Fruit fly (Drosophila melanogaster) whole organism, embryonic: ENCODE data around the gene Vdup1.

Experiments used
- B-H1 ChIP-seq: fragments of 200-800 bp; sonication (Bioruptor generic); IDR thresholded peaks from 3 replicates; pipeline ENCODE4 v1.3.6; 2022; ENCODE audit warnings: missing biosample characterization, missing genetic modification characterization
- Blimp-1 ChIP-seq: fragments of 200-800 bp; sonication (Bioruptor generic); optimal IDR thresholded peaks from 3 replicates; lab custom pipeline; 2018; ENCODE audit warnings: missing biosample characterization, missing genetic modification characterization, mild to moderate bottlenecking, moderate library complexity, missing genetic modification reagents
- CG10267 ChIP-seq: fragments of 200-800 bp; sonication (Bioruptor generic); optimal IDR thresholded peaks from 2 replicates; lab custom pipeline; 2018; ENCODE audit warnings: missing biosample characterization, mild to moderate bottlenecking, missing genetic modification characterization, moderate library complexity
- CG10565 ChIP-seq: fragments of 200-800 bp; sonication (Bioruptor generic); optimal IDR thresholded peaks from 3 replicates; lab custom pipeline; 2016; ENCODE audit warnings: missing biosample characterization, mild to moderate bottlenecking, missing genetic modification characterization
- CG12104 ChIP-seq: fragments of 200-800 bp; sonication (Bioruptor generic); optimal IDR thresholded peaks from 3 replicates; lab custom pipeline; 2016; ENCODE audit warnings: missing biosample characterization, missing genetic modification characterization
- CG12155 ChIP-seq: fragments of 200-800 bp; sonication (Bioruptor generic); optimal IDR thresholded peaks from 3 replicates; lab custom pipeline; 2016; ENCODE audit warnings: missing biosample characterization, missing genetic modification characterization
- CG17328 ChIP-seq: fragments of 200-800 bp; sonication (Bioruptor generic); IDR thresholded peaks from 2 replicates; pipeline ENCODE4 v1.3.6; 2022; ENCODE audit warnings: missing biosample characterization, missing genetic modification characterization
- CG17359 ChIP-seq: fragments of 200-800 bp; sonication (Bioruptor generic); optimal IDR thresholded peaks from 3 replicates; lab custom pipeline; 2018; ENCODE audit warnings: missing biosample characterization, mild to moderate bottlenecking, missing genetic modification characterization, moderate library complexity
- CG17829 ChIP-seq: fragments of 200-800 bp; optimal IDR thresholded peaks from 2 replicates; lab custom pipeline; 2019; ENCODE audit warnings: missing biosample characterization, mild to moderate bottlenecking, missing genetic modification characterization, moderate library complexity
- CG2875 ChIP-seq: fragments of 200-800 bp; sonication (Bioruptor generic); optimal IDR thresholded peaks from 2 replicates; lab custom pipeline; 2017; ENCODE audit warnings: missing biosample characterization, mild to moderate bottlenecking, missing genetic modification characterization, missing genetic modification reagents
- CG2889 ChIP-seq: fragments of 200-800 bp; sonication (Bioruptor generic); IDR thresholded peaks from 3 replicates; pipeline ENCODE4 v1.3.6; 2022; ENCODE audit warnings: missing biosample characterization, missing genetic modification characterization
- CG30020 ChIP-seq: fragments of 200-800 bp; optimal IDR thresholded peaks from 2 replicates; lab custom pipeline; 2019; ENCODE audit warnings: missing biosample characterization, mild to moderate bottlenecking, missing genetic modification characterization, moderate library complexity
- CG31388 ChIP-seq: fragments of 200-800 bp; sonication (Bioruptor generic); optimal IDR thresholded peaks from 2 replicates; lab custom pipeline; 2016; ENCODE audit warnings: missing biosample characterization, missing genetic modification characterization
- CG33557 ChIP-seq: fragments of 200-800 bp; sonication (Bioruptor generic); optimal IDR thresholded peaks from 2 replicates; lab custom pipeline; 2019; ENCODE audit warnings: missing biosample characterization, mild to moderate bottlenecking, missing genetic modification characterization, moderate library complexity
- CG6654 ChIP-seq: fragments of 200-800 bp; sonication (Bioruptor generic); optimal IDR thresholded peaks from 2 replicates; lab custom pipeline; 2017; ENCODE audit warnings: missing biosample characterization, mild to moderate bottlenecking, missing genetic modification characterization
- CG8359 ChIP-seq: fragments of 200-800 bp; sonication (Bioruptor generic); optimal IDR thresholded peaks from 2 replicates; lab custom pipeline; 2017; ENCODE audit warnings: missing biosample characterization, mild to moderate bottlenecking, missing genetic modification characterization, borderline replicate concordance
- Dfd ChIP-seq, 2 experiments: fragments of >200 bp; optimal IDR thresholded peaks; 2 replicates each; lab custom pipeline; 2017; ENCODE audit warnings: missing biosample characterization in 2 of 2, missing genetic modification characterization in 2 of 2
- Ets97D ChIP-seq: fragments of 200-800 bp; sonication (Bioruptor generic); optimal IDR thresholded peaks from 3 replicates; lab custom pipeline; 2016; ENCODE audit warnings: missing biosample characterization, missing genetic modification characterization
- Hand ChIP-seq: fragments of 200-800 bp; sonication (Bioruptor generic); optimal IDR thresholded peaks from 2 replicates; lab custom pipeline; 2017; ENCODE audit warnings: mild to moderate bottlenecking, missing biosample characterization, missing genetic modification reagents, missing genetic modification characterization
- HmgZ ChIP-seq: fragments of 200-800 bp; sonication (Bioruptor generic); optimal IDR thresholded peaks from 2 replicates; lab custom pipeline; 2018; ENCODE audit warnings: missing biosample characterization, mild to moderate bottlenecking, missing genetic modification characterization
- Lhr ChIP-seq: fragments of 200-800 bp; sonication (Bioruptor generic); optimal IDR thresholded peaks from 3 replicates; lab custom pipeline; 2017; ENCODE audit warnings: mild to moderate bottlenecking, missing biosample characterization, missing genetic modification reagents, missing genetic modification characterization
- Lpt ChIP-seq: fragments of >200 bp; optimal IDR thresholded peaks from 2 replicates; lab custom pipeline; 2018; ENCODE audit warnings: missing biosample characterization, missing genetic modification characterization
- MTF-1 ChIP-seq: fragments of 200-800 bp; sonication (Bioruptor generic); optimal IDR thresholded peaks from 2 replicates; lab custom pipeline; 2018; ENCODE audit warnings: missing biosample characterization, mild to moderate bottlenecking, missing genetic modification characterization, borderline replicate concordance
- NC2α ChIP-seq: fragments of 200-800 bp; sonication (Bioruptor generic); optimal IDR thresholded peaks from 2 replicates; lab custom pipeline; 2016; ENCODE audit warnings: missing biosample characterization, missing genetic modification characterization
- NFAT ChIP-seq: fragments of 200-800 bp; sonication (Bioruptor generic); IDR thresholded peaks from 2 replicates; pipeline ENCODE4 v1.3.6; 2022; ENCODE audit warnings: missing biosample characterization, missing genetic modification characterization
- Neu2 ChIP-seq: fragments of 200-800 bp; sonication (Bioruptor generic); optimal IDR thresholded peaks from 3 replicates; lab custom pipeline; 2016; ENCODE audit warnings: missing biosample characterization, missing genetic modification characterization, borderline replicate concordance
- Rx ChIP-seq: fragments of 200-800 bp; sonication (Bioruptor generic); IDR thresholded peaks from 2 replicates; pipeline ENCODE4 v1.3.6; 2022; ENCODE audit warnings: missing biosample characterization, missing genetic modification characterization
- Sox100B ChIP-seq: fragments of 200-800 bp; sonication (Bioruptor generic); optimal IDR thresholded peaks from 3 replicates; lab custom pipeline; 2018; ENCODE audit warnings: missing biosample characterization, mild to moderate bottlenecking, missing genetic modification characterization
- Ssrp ChIP-seq: fragments of 200-800 bp; sonication (Bioruptor generic); optimal IDR thresholded peaks from 2 replicates; lab custom pipeline; 2018; ENCODE audit warnings: missing biosample characterization, mild to moderate bottlenecking, missing genetic modification characterization, moderate library complexity
- al ChIP-seq: fragments of 200-800 bp; sonication (Bioruptor generic); IDR thresholded peaks from 2 replicates; pipeline ENCODE4 v1.3.6; 2022; ENCODE audit warnings: missing biosample characterization, missing genetic modification characterization
- az2 ChIP-seq: fragments of 200-800 bp; sonication (Bioruptor generic); optimal IDR thresholded peaks from 3 replicates; lab custom pipeline; 2016; ENCODE audit warnings: missing biosample characterization, missing genetic modification characterization
- crc ChIP-seq: fragments of 200-800 bp; sonication (Bioruptor generic); optimal IDR thresholded peaks from 2 replicates; lab custom pipeline; 2016; ENCODE audit warnings: missing biosample characterization, missing genetic modification characterization
- dan ChIP-seq: fragments of 200-800 bp; sonication (Bioruptor generic); IDR thresholded peaks from 2 replicates; pipeline ENCODE4 v1.3.6; 2022; ENCODE audit warnings: missing biosample characterization, missing genetic modification characterization
- danr ChIP-seq: fragments of 200-800 bp; sonication (Bioruptor generic); IDR thresholded peaks from 2 replicates; pipeline ENCODE4 v1.3.6; 2022; ENCODE audit warnings: missing biosample characterization, missing genetic modification characterization
- dimm ChIP-seq: fragments of 200-800 bp; sonication (Bioruptor generic); IDR thresholded peaks from 2 replicates; pipeline ENCODE4 v1.3.6; 2022; ENCODE audit warnings: missing biosample characterization, missing genetic modification characterization
- fru ChIP-seq: fragments of >200 bp; optimal IDR thresholded peaks from 2 replicates; lab custom pipeline; 2017
- fu2 ChIP-seq: fragments of 200-800 bp; sonication (Bioruptor generic); optimal IDR thresholded peaks from 2 replicates; lab custom pipeline; 2016; ENCODE audit warnings: missing biosample characterization, missing genetic modification characterization
- gro ChIP-seq: fragments of 200-800 bp; sonication (Bioruptor generic); optimal IDR thresholded peaks from 2 replicates; lab custom pipeline; 2016; ENCODE audit warnings: missing biosample characterization, missing genetic modification characterization
- mirr ChIP-seq: fragments of 200-800 bp; sonication (Bioruptor generic); optimal IDR thresholded peaks from 3 replicates; lab custom pipeline; 2018; ENCODE audit warnings: missing biosample characterization, mild to moderate bottlenecking, missing genetic modification characterization
- nmo ChIP-seq: fragments of 200-800 bp; sonication (Bioruptor generic); optimal IDR thresholded peaks from 2 replicates; lab custom pipeline; 2018; ENCODE audit warnings: missing biosample characterization, mild to moderate bottlenecking, missing genetic modification characterization, moderate library complexity
- peb ChIP-seq: fragments of 200-800 bp; sonication (Bioruptor generic); IDR thresholded peaks from 2 replicates; pipeline ENCODE4 v1.3.6; 2022; ENCODE audit warnings: missing biosample characterization, missing genetic modification characterization
- phol ChIP-seq: fragments of 200-800 bp; sonication (Bioruptor generic); optimal IDR thresholded peaks from 3 replicates; lab custom pipeline; 2018; ENCODE audit warnings: missing biosample characterization, mild to moderate bottlenecking, missing genetic modification characterization, moderate library complexity
- prd ChIP-seq, 3 experiments: fragments of >200 bp in 2 of 3; fragments of 200-800 bp in 1 of 3; sonication (Bioruptor generic) in 1 of 3; optimal IDR thresholded peaks in 2 of 3; IDR thresholded peaks in 1 of 3; 2 replicates in 2 of 3; 3 replicates in 1 of 3; pipeline versions ENCODE4 v1.3.6 to Lab custom; 2017 to 2022; ENCODE audit warnings: missing biosample characterization in 1 of 3, missing genetic modification characterization in 1 of 3
- rib ChIP-seq: fragments of 200-800 bp; sonication (Bioruptor generic); IDR thresholded peaks from 2 replicates; pipeline ENCODE4 v1.3.6; 2022; ENCODE audit warnings: missing biosample characterization, missing genetic modification characterization
- sens-2 ChIP-seq: fragments of 200-800 bp; sonication (Bioruptor generic); IDR thresholded peaks from 2 replicates; pipeline ENCODE4 v1.3.6; 2022; ENCODE audit warnings: missing biosample characterization, missing genetic modification characterization
- so ChIP-seq: fragments of 200-800 bp; sonication (Bioruptor generic); IDR thresholded peaks from 3 replicates; pipeline ENCODE4 v1.3.6; 2022; ENCODE audit warnings: missing biosample characterization, missing genetic modification characterization
- ttk ChIP-seq: fragments of 200-800 bp; sonication (Bioruptor generic); IDR thresholded peaks from 2 replicates; pipeline ENCODE4 v2.1.2; 2022; ENCODE audit warnings: missing biosample characterization, missing genetic modification characterization
- tup ChIP-seq: fragments of 200-800 bp; sonication (Bioruptor generic); optimal IDR thresholded peaks from 2 replicates; lab custom pipeline; 2016; ENCODE audit warnings: missing biosample characterization, mild to moderate bottlenecking, missing genetic modification characterization, moderate library complexity
- yki ChIP-seq: fragments of >200 bp; optimal IDR thresholded peaks from 3 replicates; lab custom pipeline; 2018
- zen2 ChIP-seq: fragments of 200-800 bp; sonication (Bioruptor generic); IDR thresholded peaks from 3 replicates; pipeline ENCODE4 v1.3.6; 2022; ENCODE audit warnings: missing biosample characterization, missing genetic modification characterization; ENCODE audit not compliant: partially characterized antibody
- zfh1 ChIP-seq: fragments of 200-800 bp; sonication (Bioruptor generic); IDR thresholded peaks from 3 replicates; pipeline ENCODE4 v1.3.6; 2022; ENCODE audit warnings: missing biosample characterization, missing genetic modification characterization

Gene Vdup1

dm6 chr3L:184251-184650 is 5.5 kb upstream of the Vdup1 start, which contains the start of the genes CG34140, Mkp and Mtch (continued):
- peak; percentile 86 for TF ChIP-seq CG12155 (GFP tag; lab: Kevin White, UChicago)
- no peak for TF ChIP-seq mirr
- no peak for TF ChIP-seq dimm
- peak; percentile 65 for TF ChIP-seq NC2α (GFP tag; lab: Kevin White, UChicago)
- peak; percentile 76 for TF ChIP-seq danr
- TF ChIP-seq prd (optimal IDR thresholded peaks at IDR 0.05; lab: Kevin White, UChicago): no peak
- TF ChIP-seq prd (GFP tag; IDR thresholded peaks at IDR 0.05; lab: Robert Waterston, UW): peak; percentile 92
- TF ChIP-seq gro (GFP tag; lab: Kevin White, UChicago): no peak
- TF ChIP-seq rib: peak; percentile 76
- peak; percentile 86 for TF ChIP-seq Ets97D
- peak; percentile 84 for TF ChIP-seq crc (GFP tag; lab: Kevin White, UChicago)
- TF ChIP-seq nmo (GFP tag; lab: Kevin White, UChicago): peak; percentile 94
- peak; percentile 80 for TF ChIP-seq CG30020
- peak; percentile 73 for TF ChIP-seq al (GFP tag; lab: Robert Waterston, UW)
- peak; percentile 60; the same call in 1 of the 2 replicates for TF ChIP-seq peb
- no peak for TF ChIP-seq CG2875 (GFP tag; lab: Kevin White, UChicago)
- TF ChIP-seq Ssrp: peak; percentile 78
- TF ChIP-seq CG17829 (tag; lab: Kevin White, UChicago): peak; percentile 86
- peak; percentile 76; the same call in 1 of the 2 replicates for TF ChIP-seq NFAT
- TF ChIP-seq HmgZ: peak; percentile 84
- TF ChIP-seq sens-2: 0 out of 2 replicates have a peak, but pooled peaks have one; percentile 21
- no peak for TF ChIP-seq Blimp-1 (GFP tag; lab: Kevin White, UChicago)
- peak; percentile 60 for TF ChIP-seq Neu2 (GFP tag; lab: Kevin White, UChicago)
- peak; percentile 74 for TF ChIP-seq zfh1 (GFP tag; lab: Robert Waterston, UW)
- TF ChIP-seq dan: peak; percentile 46; the same call in 1 of the 2 replicates
- TF ChIP-seq az2 (GFP tag; lab: Kevin White, UChicago): peak; percentile 88
- peak; percentile 88 for TF ChIP-seq fu2 (GFP tag; lab: Kevin White, UChicago)
- TF ChIP-seq tup (GFP tag; lab: Kevin White, UChicago): peak; percentile 84
- TF ChIP-seq CG17328 (GFP tag; lab: Robert Waterston, UW): peak; percentile 71
- TF ChIP-seq CG6654 (GFP tag; lab: Kevin White, UChicago): no peak
- TF ChIP-seq zen2 (GFP tag; lab: Robert Waterston, UW): peak; percentile 88; the same call in 2 of the 3 replicates
- TF ChIP-seq ttk (GFP tag; lab: Robert Waterston, UW): peak; percentile 73
- TF ChIP-seq CG10565 (GFP tag; lab: Kevin White, UChicago): peak; percentile 4
- TF ChIP-seq CG2889 (GFP tag; lab: Robert Waterston, UW): peak; percentile 70
- no peak for TF ChIP-seq CG8359 (GFP tag; lab: Kevin White, UChicago)
- TF ChIP-seq Lhr: no peak
- peak; percentile 83 for TF ChIP-seq CG12104 (GFP tag; lab: Kevin White, UChicago)
- TF ChIP-seq CG31388 (GFP tag; lab: Kevin White, UChicago): peak; percentile 54
- TF ChIP-seq so (GFP tag; lab: Robert Waterston, UW): peak; percentile 63; the same call in 1 of the 3 replicates
- TF ChIP-seq CG17359 (tag; lab: Kevin White, UChicago): peak; percentile 79
- no peak for TF ChIP-seq Dfd (GFP tag; optimal IDR thresholded peaks at IDR 0.05; lab: Kevin White, UChicago)
- peak; percentile 87 for TF ChIP-seq CG10267 (tag; lab: Kevin White, UChicago)
- TF ChIP-seq yki (lab: Kevin White, UChicago): no peak
- TF ChIP-seq fru (lab: Kevin White, UChicago): no peak
- TF ChIP-seq B-H1 (GFP tag; lab: Robert Waterston, UW): no peak; the same call in 2 of the 3 replicates
- no peak for TF ChIP-seq Lpt (GFP tag; lab: Kevin White, UChicago)
- TF ChIP-seq MTF-1: peak; percentile 26
- TF ChIP-seq Hand (GFP tag; lab: Kevin White, UChicago): peak; percentile 58
- peak; percentile 89 for TF ChIP-seq phol (tag; lab: Kevin White, UChicago)
- TF ChIP-seq Sox100B (GFP tag; lab: Kevin White, UChicago): no peak
- TF ChIP-seq Rx: peak; percentile 76
- TF ChIP-seq CG33557 (GFP tag; lab: Kevin White, UChicago): peak; percentile 74
